Fruit fly (Drosophila melanogaster): ENCODE results near the gene Herp.

Herp gene

DNA sequence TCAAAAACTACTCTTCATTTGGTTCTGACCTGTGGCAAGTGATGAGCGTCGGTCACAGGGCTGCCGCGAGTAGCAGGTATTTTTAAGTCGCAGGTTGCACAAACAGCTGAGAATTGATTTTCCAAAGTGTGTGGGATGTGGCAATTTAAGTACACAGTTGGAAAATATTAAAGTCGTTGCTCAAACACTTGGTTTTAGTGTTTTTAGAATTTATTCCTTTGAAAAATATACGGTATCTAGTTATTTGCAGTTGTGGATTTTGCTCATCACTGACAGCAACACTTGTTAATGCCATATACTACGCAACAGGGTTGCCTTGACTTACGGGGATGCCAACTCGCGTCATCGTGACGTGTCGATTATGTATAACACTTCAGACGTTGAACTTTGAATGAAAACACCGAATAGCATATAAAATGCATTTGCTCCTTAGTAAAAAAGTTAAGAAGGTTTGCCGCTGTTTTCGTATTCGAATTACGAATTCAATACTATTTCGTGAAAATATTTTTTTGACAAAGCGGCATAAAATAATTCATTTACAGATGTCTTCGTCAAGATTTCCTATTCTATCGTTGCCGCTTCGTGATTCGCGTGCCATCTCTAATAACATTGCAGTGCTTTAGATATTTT is at the start of gene Herp, which contains the start of gene r2d2:
TSS of gene Herp (minus strand) at position 255 of the 630 bp plus-strand sequence.
TSS of gene r2d2 (plus strand) at position 344 of the 630 bp plus-strand sequence.
- peak; percentile 68 for TF ChIP-seq pzg (GFP tag; optimal IDR thresholded peaks at IDR 0.05)
- TF ChIP-seq odd (GFP tag; optimal IDR thresholded peaks at IDR 0.05) = peak; percentile 80
- peak; percentile 67 for TF ChIP-seq ro (GFP tag; IDR thresholded peaks at IDR 0.05)
- peak; percentile 91 for TF ChIP-seq bcd (GFP tag; optimal IDR thresholded peaks at IDR 0.05)
- no peak for TF ChIP-seq CkIIα-i1 (GFP tag; IDR thresholded peaks at IDR 0.05)
- TF ChIP-seq Dbx (GFP tag; IDR thresholded peaks at IDR 0.05) = peak; percentile 94
- TF ChIP-seq CG16863 (GFP tag; optimal IDR thresholded peaks at IDR 0.05) = peak; percentile 85
- peak; percentile 79 for TF ChIP-seq cas (GFP tag; IDR thresholded peaks at IDR 0.05)
- peak; percentile 36 for TF ChIP-seq CTCF (GFP tag; optimal IDR thresholded peaks at IDR 0.05)
- peak; percentile 63 for TF ChIP-seq Ravus (GFP tag; IDR thresholded peaks at IDR 0.05)
- peak; percentile 84 for TF ChIP-seq D19B (GFP tag; optimal IDR thresholded peaks at IDR 0.05)
- TF ChIP-seq sug (tag; optimal IDR thresholded peaks at IDR 0.05) = peak; percentile 95
- TF ChIP-seq CG2116 (GFP tag; optimal IDR thresholded peaks at IDR 0.05) = peak; percentile 99
- peak; percentile 87 for TF ChIP-seq Nf-YC (tag; optimal IDR thresholded peaks at IDR 0.05)
- TF ChIP-seq CG13624 (GFP tag; optimal IDR thresholded peaks at IDR 0.05) = peak; percentile 97
- TF ChIP-seq Oli (tag; optimal IDR thresholded peaks at IDR 0.05) = peak; percentile 83
- peak; percentile 79 for TF ChIP-seq CG16813 (GFP tag; IDR thresholded peaks at IDR 0.05; ENCODE audit: partially characterized antibody)
- peak; percentile 76 for TF ChIP-seq CG15011 (GFP tag; optimal IDR thresholded peaks at IDR 0.05)
- TF ChIP-seq Doc3 (GFP tag; IDR thresholded peaks at IDR 0.05; ENCODE audit: partially characterized antibody) = peak; percentile 82
- peak; percentile 90 for TF ChIP-seq phol (tag; optimal IDR thresholded peaks at IDR 0.05)
- TF ChIP-seq peb (GFP tag; IDR thresholded peaks at IDR 0.05) = peak; percentile 88
- peak; percentile 92 for TF ChIP-seq Atf-2 (GFP tag; optimal IDR thresholded peaks at IDR 0.05)
- TF ChIP-seq Hmr (GFP tag; optimal IDR thresholded peaks at IDR 0.05) = peak; percentile 93
- peak; percentile 73 for TF ChIP-seq inv (GFP tag; IDR thresholded peaks at IDR 0.05; ENCODE audit: partially characterized antibody)
- peak; percentile 83 for TF ChIP-seq CG16815 (GFP tag; optimal IDR thresholded peaks at IDR 0.05)
- TF ChIP-seq CG7372 (GFP tag; IDR thresholded peaks at IDR 0.05) = peak; percentile 92
- TF ChIP-seq run (tag; optimal IDR thresholded peaks at IDR 0.05) = peak; percentile 64
- peak; percentile 34 for TF ChIP-seq pros (GFP tag; optimal IDR thresholded peaks at IDR 0.05)
- TF ChIP-seq eyg (GFP tag; optimal IDR thresholded peaks at IDR 0.05) = peak; percentile 85
- peak; percentile 95 for TF ChIP-seq kah (GFP tag; optimal IDR thresholded peaks at IDR 0.05)
- TF ChIP-seq p53 (GFP tag; optimal IDR thresholded peaks at IDR 0.05) = peak; percentile 92
- TF ChIP-seq lmd (GFP tag; IDR thresholded peaks at IDR 0.05) = peak; percentile 90
- no peak for TF ChIP-seq zf30C (GFP tag; optimal IDR thresholded peaks at IDR 0.05)
- TF ChIP-seq sens-2 (GFP tag; IDR thresholded peaks at IDR 0.05) = peak; percentile 43; the same call in 1 of the 2 replicates
- peak; percentile 87 for TF ChIP-seq nom (GFP tag; optimal IDR thresholded peaks at IDR 0.05)
- peak; percentile 88 for TF ChIP-seq CG10209 (GFP tag; optimal IDR thresholded peaks at IDR 0.05)
- TF ChIP-seq dmrt99B (tag; optimal IDR thresholded peaks at IDR 0.05) = peak; percentile 87
- TF ChIP-seq slbo (GFP tag; IDR thresholded peaks at IDR 0.05) = peak; percentile 93
- TF ChIP-seq Scr (GFP tag; IDR thresholded peaks at IDR 0.05; ENCODE audit: partially characterized antibody) = peak; percentile 86
- TF ChIP-seq CG4707 (GFP tag; optimal IDR thresholded peaks at IDR 0.05) = peak; percentile 50
- TF ChIP-seq CG10147 (GFP tag; optimal IDR thresholded peaks at IDR 0.05) = peak; percentile 86
- peak; percentile 68 for TF ChIP-seq Bdp1 (GFP tag; optimal IDR thresholded peaks at IDR 0.05)
- TF ChIP-seq scrt (GFP tag; optimal IDR thresholded peaks at IDR 0.05) = peak; percentile 90
- peak; percentile 74 for TF ChIP-seq CG10565 (GFP tag; optimal IDR thresholded peaks at IDR 0.05)
- peak; percentile 61 for TF ChIP-seq MTF-1 (GFP tag; optimal IDR thresholded peaks at IDR 0.05; ENCODE audit: borderline replicate concordance)
- TF ChIP-seq CG4360 (GFP tag; IDR thresholded peaks at IDR 0.05) = no peak; the same call in 1 of the 2 replicates
- TF ChIP-seq ewg (GFP tag; optimal IDR thresholded peaks at IDR 0.05) = peak; percentile 79
- TF ChIP-seq sens (GFP tag) = peak; percentile 98
- peak; percentile 91 for TF ChIP-seq CG18619 (GFP tag; optimal IDR thresholded peaks at IDR 0.05)
- TF ChIP-seq CG11093 (GFP tag; IDR thresholded peaks at IDR 0.05) = peak; percentile 85; the same call in 2 of the 3 replicates
